Worm (Caenorhabditis elegans) whole organism, midembryonic: ENCODE results near the gene ubh-3.

Experiments used
- cog-1 ChIP-seq: sonication (generic microtip); optimal IDR thresholded peaks from 2 replicates; lab custom pipeline; 2016; ENCODE audit warnings: missing genetic modification characterization, missing compliant biosample characterization
- flt-1 ChIP-seq: fragments of 200-800 bp; sonication (Bioruptor generic); IDR thresholded peaks from 2 replicates; pipeline ENCODE4 v1.3.6; 2022; ENCODE audit warnings: missing genetic modification characterization, missing compliant biosample characterization
- ref-1 ChIP-seq: fragments of 200-800 bp; sonication (Bioruptor generic); conservative IDR thresholded peaks from 2 replicates; pipeline ENCODE4 v1.3.6; 2022; ENCODE audit warnings: missing genetic modification reagents, missing genetic modification characterization, missing compliant biosample characterization
- ztf-23 ChIP-seq: fragments of 200-800 bp; sonication (Bioruptor generic); IDR thresholded peaks from 2 replicates; pipeline ENCODE4 v1.3.6; 2022; ENCODE audit warnings: missing genetic modification reagents, missing genetic modification characterization, missing compliant biosample characterization
- ztf-29 ChIP-seq: fragments of 200-800 bp; sonication (Bioruptor generic); IDR thresholded peaks from 2 replicates; pipeline ENCODE4 v1.3.6; 2022; ENCODE audit warnings: missing genetic modification reagents, missing genetic modification characterization, missing compliant biosample characterization

- TF ChIP-seq flt-1 (GFP tag; lab: Robert Waterston, UW) (no peak), ztf-23 (GFP tag; lab: Robert Waterston, UW) (no peak), ref-1 (GFP tag; lab: Robert Waterston, UW) (no peak), ztf-29 (GFP tag; lab: Robert Waterston, UW) (no peak), cog-1 (tag; lab: Kevin White, UChicago) (no peak)
Observed at ce11 chrV:6493821-6494220, 14.8 kb downstream of the ubh-3 start, which contains the start of gene cpt-6.
